Fruit fly (Drosophila melanogaster) Kc167 (cell line): ENCODE data around the gene Art1.

Experiments used
- Myc ChIP-seq: fragments of >200 bp; optimal IDR thresholded peaks from 2 replicates; lab custom pipeline; 2017; ENCODE audit warnings: missing external identifiers
- Sin3A ChIP-seq: fragments of >200 bp; optimal IDR thresholded peaks from 2 replicates; lab custom pipeline; 2018; ENCODE audit warnings: missing external identifiers
- h ChIP-seq: fragments of >200 bp; optimal IDR thresholded peaks from 3 replicates; lab custom pipeline; 2018; ENCODE audit warnings: missing external identifiers
- insv ChIP-seq: fragments of >200 bp; optimal IDR thresholded peaks from 3 replicates; lab custom pipeline; 2018; ENCODE audit warnings: missing external identifiers
- psq ChIP-seq: fragments of >200 bp; optimal IDR thresholded peaks from 2 replicates; lab custom pipeline; 2017; ENCODE audit warnings: missing external identifiers
- ttk ChIP-seq: sonication (Bioruptor generic); optimal IDR thresholded peaks from 2 replicates; lab custom pipeline; 2017; ENCODE audit warnings: missing external identifiers

dm6 chr3R:10775246-10775645 is 12.8 kb downstream of the Art1 start:
- TF ChIP-seq ttk (no peak), h (lab: Kevin White, UChicago) (no peak), Sin3A (lab: Kevin White, UChicago) (no peak), Myc (lab: Kevin White, UChicago) (no peak), insv (lab: Kevin White, UChicago) (no peak), psq (lab: Kevin White, UChicago) (no peak)
